Fruit fly (Drosophila melanogaster) whole organism, embryonic: ENCODE results near the gene Mettl4.
A peak's percentile ranks its signal among the peaks of the same experiment; 100 is the strongest.

Experiments used
- CG10147 ChIP-seq: fragments of 200-800 bp; sonication (Bioruptor generic); optimal IDR thresholded peaks from 2 replicates; lab custom pipeline; 2019; ENCODE audit warnings: missing biosample characterization, mild to moderate bottlenecking, missing genetic modification characterization, moderate library complexity
- CG10321 ChIP-seq: fragments of 200-800 bp; sonication (Bioruptor generic); IDR thresholded peaks from 2 replicates; pipeline ENCODE4 v1.3.6; 2022; ENCODE audit warnings: missing biosample characterization, missing genetic modification characterization
- CG10565 ChIP-seq: fragments of 200-800 bp; sonication (Bioruptor generic); optimal IDR thresholded peaks from 3 replicates; lab custom pipeline; 2016; ENCODE audit warnings: missing biosample characterization, mild to moderate bottlenecking, missing genetic modification characterization
- CG10979 ChIP-seq: fragments of 200-800 bp; sonication (Bioruptor generic); optimal IDR thresholded peaks from 2 replicates; lab custom pipeline; 2018; ENCODE audit warnings: missing biosample characterization, mild to moderate bottlenecking, missing genetic modification characterization, moderate library complexity
- CG13424 ChIP-seq: fragments of 200-800 bp; sonication (Bioruptor generic); optimal IDR thresholded peaks from 2 replicates; lab custom pipeline; 2019; ENCODE audit warnings: missing biosample characterization, mild to moderate bottlenecking, missing genetic modification characterization, moderate library complexity
- CG14014 ChIP-seq: fragments of 200-800 bp; sonication (Bioruptor generic); IDR thresholded peaks from 2 replicates; pipeline ENCODE4 v1.3.6; 2022; ENCODE audit warnings: missing biosample characterization, missing genetic modification characterization
- CG14860 ChIP-seq: fragments of 200-800 bp; sonication (Bioruptor generic); IDR thresholded peaks from 3 replicates; pipeline ENCODE4 v1.3.6; 2022; ENCODE audit warnings: missing biosample characterization, missing genetic modification characterization; ENCODE audit not compliant: partially characterized antibody
- CG17361 ChIP-seq: fragments of 200-800 bp; sonication (Bioruptor generic); IDR thresholded peaks from 3 replicates; pipeline ENCODE4 v1.3.6; 2022; ENCODE audit warnings: missing biosample characterization, missing genetic modification characterization
- CG17612 ChIP-seq: fragments of 200-800 bp; sonication (Bioruptor generic); IDR thresholded peaks from 2 replicates; pipeline ENCODE4 v1.3.6; 2022; ENCODE audit warnings: missing biosample characterization, missing genetic modification characterization
- CG2202 ChIP-seq: fragments of 200-800 bp; sonication (Bioruptor generic); optimal IDR thresholded peaks from 2 replicates; lab custom pipeline; 2018; ENCODE audit warnings: missing biosample characterization, mild to moderate bottlenecking, missing genetic modification characterization
- CG2712 ChIP-seq: fragments of 200-800 bp; optimal IDR thresholded peaks from 3 replicates; lab custom pipeline; 2019; ENCODE audit warnings: missing biosample characterization, mild to moderate bottlenecking, missing genetic modification characterization, moderate library complexity
- CG30403 ChIP-seq: fragments of 200-800 bp; sonication (Bioruptor generic); optimal IDR thresholded peaks from 3 replicates; lab custom pipeline; 2016; ENCODE audit warnings: missing biosample characterization, missing genetic modification characterization
- CG30431 ChIP-seq: fragments of 200-800 bp; sonication (Bioruptor generic); optimal IDR thresholded peaks from 2 replicates; lab custom pipeline; 2017; ENCODE audit warnings: missing biosample characterization, missing genetic modification characterization
- CG32532 ChIP-seq: fragments of 200-800 bp; sonication (Bioruptor generic); IDR thresholded peaks from 2 replicates; pipeline ENCODE4 v1.3.6; 2022; ENCODE audit warnings: missing biosample characterization, missing genetic modification characterization
- CG4360 ChIP-seq: fragments of 200-800 bp; sonication (Bioruptor generic); IDR thresholded peaks from 2 replicates; pipeline ENCODE4 v1.3.6; 2022; ENCODE audit warnings: missing biosample characterization, missing genetic modification characterization
- CG8290 ChIP-seq, 3 experiments: fragments of 200-800 bp; sonication (Bioruptor generic); optimal IDR thresholded peaks; 2 replicates each; lab custom pipeline; 2016 to 2019; ENCODE audit warnings: missing biosample characterization in 3 of 3, missing genetic modification characterization in 3 of 3, mild to moderate bottlenecking in 2 of 3, moderate library complexity in 1 of 3
- CG9215 ChIP-seq: fragments of 200-800 bp; sonication (Bioruptor generic); IDR thresholded peaks from 2 replicates; pipeline ENCODE4 v1.3.6; 2022; ENCODE audit warnings: missing biosample characterization, missing genetic modification characterization
- D ChIP-seq, 2 experiments: fragments of 200-800 bp in 1 of 2; fragments of >200 bp in 1 of 2; sonication (Bioruptor generic) in 1 of 2; optimal IDR thresholded peaks; 2 replicates in 1 of 2; 3 replicates in 1 of 2; lab custom pipeline; 2017; ENCODE audit warnings: mild to moderate bottlenecking in 1 of 2, missing biosample characterization in 1 of 2, missing genetic modification characterization in 1 of 2, missing genetic modification reagents in 1 of 2
- HLH54F ChIP-seq: fragments of 200-800 bp; sonication (Bioruptor generic); optimal IDR thresholded peaks from 3 replicates; lab custom pipeline; 2016; ENCODE audit warnings: missing biosample characterization, missing genetic modification characterization
- Hr39 ChIP-seq: fragments of >200 bp; optimal IDR thresholded peaks from 2 replicates; lab custom pipeline; 2017
- Hsf ChIP-seq: fragments of 200-800 bp; sonication (Bioruptor generic); optimal IDR thresholded peaks from 3 replicates; lab custom pipeline; 2016; ENCODE audit warnings: missing biosample characterization, missing genetic modification characterization
- Jarid2 ChIP-seq: fragments of 200-800 bp; sonication (Bioruptor generic); optimal IDR thresholded peaks from 3 replicates; lab custom pipeline; 2017; ENCODE audit warnings: mild to moderate bottlenecking, missing biosample characterization, missing genetic modification reagents, missing genetic modification characterization
- Oaz ChIP-seq: fragments of 200-800 bp; sonication (Bioruptor generic); IDR thresholded peaks from 2 replicates; pipeline ENCODE4 v1.3.6; 2022; ENCODE audit warnings: missing biosample characterization, missing genetic modification characterization
- Rx ChIP-seq: fragments of 200-800 bp; sonication (Bioruptor generic); IDR thresholded peaks from 2 replicates; pipeline ENCODE4 v1.3.6; 2022; ENCODE audit warnings: missing biosample characterization, missing genetic modification characterization
- Side ChIP-seq: fragments of 200-800 bp; sonication (Bioruptor generic); optimal IDR thresholded peaks from 2 replicates; lab custom pipeline; 2016; ENCODE audit warnings: missing biosample characterization, missing genetic modification characterization
- Sox102F ChIP-seq: fragments of 200-800 bp; sonication (Bioruptor generic); optimal IDR thresholded peaks from 2 replicates; lab custom pipeline; 2018; ENCODE audit warnings: missing biosample characterization, mild to moderate bottlenecking, missing genetic modification characterization, moderate library complexity
- Spps ChIP-seq: fragments of 200-800 bp; sonication (Bioruptor generic); optimal IDR thresholded peaks from 2 replicates; lab custom pipeline; 2018; ENCODE audit warnings: missing biosample characterization, mild to moderate bottlenecking, missing genetic modification characterization
- Trl ChIP-seq, 3 experiments: fragments of >200 bp in 2 of 3; fragments of 200-800 bp in 1 of 3; sonication (Bioruptor generic) in 1 of 3; optimal IDR thresholded peaks; 2 replicates in 1 of 3; 3 replicates in 2 of 3; lab custom pipeline; 2016 to 2017; ENCODE audit warnings: missing biosample characterization in 1 of 3, missing genetic modification characterization in 1 of 3
- Usf ChIP-seq: fragments of 200-800 bp; sonication (Bioruptor generic); optimal IDR thresholded peaks from 2 replicates; lab custom pipeline; 2017; ENCODE audit warnings: missing genotype, missing biosample characterization, missing genetic modification characterization
- ap ChIP-seq: fragments of 200-800 bp; sonication (Bioruptor generic); IDR thresholded peaks from 2 replicates; pipeline ENCODE4 v1.3.6; 2022; ENCODE audit warnings: missing biosample characterization, missing genetic modification characterization
- ara ChIP-seq: fragments of 200-800 bp; sonication (Bioruptor generic); IDR thresholded peaks from 2 replicates; pipeline ENCODE4 v1.3.6; 2022; ENCODE audit warnings: missing biosample characterization, missing genetic modification characterization
- bbx ChIP-seq: fragments of 200-800 bp; sonication (Bioruptor generic); IDR thresholded peaks from 2 replicates; pipeline ENCODE4 v1.3.6; 2022; ENCODE audit warnings: missing biosample characterization, missing genetic modification characterization; ENCODE audit not compliant: partially characterized antibody
- cas ChIP-seq: fragments of 200-800 bp; sonication (Bioruptor generic); IDR thresholded peaks from 2 replicates; pipeline ENCODE4 v1.3.6; 2022; ENCODE audit warnings: missing biosample characterization, missing genetic modification characterization
- cato ChIP-seq: fragments of 200-800 bp; sonication (Bioruptor generic); optimal IDR thresholded peaks from 2 replicates; lab custom pipeline; 2016; ENCODE audit warnings: missing biosample characterization, missing genetic modification characterization, borderline replicate concordance
- danr ChIP-seq: fragments of 200-800 bp; sonication (Bioruptor generic); IDR thresholded peaks from 2 replicates; pipeline ENCODE4 v1.3.6; 2022; ENCODE audit warnings: missing biosample characterization, missing genetic modification characterization
- fu2 ChIP-seq: fragments of 200-800 bp; sonication (Bioruptor generic); optimal IDR thresholded peaks from 2 replicates; lab custom pipeline; 2016; ENCODE audit warnings: missing biosample characterization, missing genetic modification characterization
- gem ChIP-seq: fragments of 200-800 bp; sonication (Bioruptor generic); optimal IDR thresholded peaks from 2 replicates; lab custom pipeline; 2019; ENCODE audit warnings: missing biosample characterization, mild to moderate bottlenecking, missing genetic modification characterization, moderate library complexity
- inv ChIP-seq: fragments of 200-800 bp; sonication (Bioruptor generic); IDR thresholded peaks from 2 replicates; pipeline ENCODE4 v1.3.6; 2022; ENCODE audit warnings: missing biosample characterization, missing genetic modification characterization; ENCODE audit not compliant: partially characterized antibody
- knrl ChIP-seq: fragments of 200-800 bp; sonication (Bioruptor generic); IDR thresholded peaks from 3 replicates; pipeline ENCODE4 v1.3.6; 2022; ENCODE audit warnings: missing biosample characterization, missing genetic modification characterization; ENCODE audit not compliant: partially characterized antibody
- lmd ChIP-seq: fragments of 200-800 bp; sonication (Bioruptor generic); IDR thresholded peaks from 2 replicates; pipeline ENCODE4 v1.3.6; 2022; ENCODE audit warnings: missing biosample characterization, missing genetic modification characterization
- lola ChIP-seq, 3 experiments: fragments of >200 bp in 2 of 3; fragments of 200-800 bp in 1 of 3; sonication (Bioruptor generic) in 1 of 3; optimal IDR thresholded peaks; 2 replicates each; lab custom pipeline; 2017 to 2019; ENCODE audit warnings: missing biosample characterization in 3 of 3, missing genetic modification characterization in 3 of 3, mild to moderate bottlenecking in 1 of 3, moderate library complexity in 1 of 3
- nau ChIP-seq: fragments of 200-800 bp; sonication (Bioruptor generic); optimal IDR thresholded peaks from 3 replicates; lab custom pipeline; 2017; ENCODE audit warnings: missing biosample characterization, mild to moderate bottlenecking, missing genetic modification characterization, missing genetic modification reagents
- nerfin-1 ChIP-seq: fragments of 200-800 bp; sonication (Bioruptor generic); optimal IDR thresholded peaks from 3 replicates; lab custom pipeline; 2019; ENCODE audit warnings: missing biosample characterization, mild to moderate bottlenecking, missing genetic modification characterization, moderate library complexity
- pnt ChIP-seq: fragments of 200-800 bp; sonication (Bioruptor generic); optimal IDR thresholded peaks from 3 replicates; lab custom pipeline; 2016; ENCODE audit warnings: missing biosample characterization, missing genetic modification characterization
- rib ChIP-seq: fragments of 200-800 bp; sonication (Bioruptor generic); IDR thresholded peaks from 2 replicates; pipeline ENCODE4 v1.3.6; 2022; ENCODE audit warnings: missing biosample characterization, missing genetic modification characterization
- row ChIP-seq: fragments of 200-800 bp; sonication (Bioruptor generic); IDR thresholded peaks from 3 replicates; pipeline ENCODE4 v1.3.6; 2022; ENCODE audit warnings: missing biosample characterization, missing genetic modification characterization
- stwl ChIP-seq: fragments of 200-800 bp; sonication (Bioruptor generic); optimal IDR thresholded peaks from 3 replicates; lab custom pipeline; 2018; ENCODE audit warnings: missing biosample characterization, mild to moderate bottlenecking, missing genetic modification characterization, moderate library complexity
- vnd ChIP-seq: fragments of 200-800 bp; sonication (Bioruptor generic); IDR thresholded peaks from 3 replicates; pipeline ENCODE4 v1.3.6; 2022; ENCODE audit warnings: missing biosample characterization, missing genetic modification characterization; ENCODE audit not compliant: partially characterized antibody

The Mettl4 gene

DNA sequence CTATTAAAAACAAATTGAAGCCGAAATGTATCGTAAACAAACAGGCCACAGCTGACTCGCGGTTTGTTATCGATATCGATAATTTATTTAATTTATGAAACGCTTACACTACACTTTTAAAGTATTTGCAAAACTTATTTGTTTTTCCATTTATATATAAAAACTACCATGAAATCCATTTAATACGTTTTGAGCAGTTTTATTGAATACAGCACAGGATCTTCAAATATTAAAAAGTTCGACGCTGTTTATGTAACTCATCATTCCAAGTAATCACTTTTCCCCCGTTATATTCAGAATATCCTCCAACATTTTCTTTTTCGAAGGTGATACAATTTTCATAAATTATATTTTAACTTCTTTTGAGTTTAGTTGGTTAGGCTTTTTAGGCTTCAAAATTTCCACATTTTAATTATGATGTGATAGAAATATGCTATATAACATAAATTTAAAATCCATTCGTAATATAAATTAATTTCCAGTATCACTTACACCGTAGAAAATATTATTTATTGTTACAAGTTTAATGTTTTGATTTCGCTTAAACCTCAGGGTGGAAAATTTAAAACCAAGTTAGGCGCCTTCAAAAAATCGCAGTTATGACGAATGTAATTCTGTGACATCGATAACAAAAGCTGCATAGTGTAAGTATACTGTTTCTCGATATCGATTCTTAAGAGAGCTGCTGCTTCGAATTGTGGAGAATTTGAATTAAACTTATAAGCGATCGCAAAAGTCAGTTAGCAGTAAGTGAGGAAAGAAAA lies 3.8 kb downstream of the Mettl4 start, which contains the start of the genes CG10324 and CCT3 (continued):
- peak; percentile 45 for TF ChIP-seq pnt
- TF ChIP-seq CG10979: peak; percentile 57
- TF ChIP-seq danr (GFP tag; lab: Robert Waterston, UW): no peak
- TF ChIP-seq CG14860 (GFP tag; lab: Robert Waterston, UW): peak; percentile 68
- TF ChIP-seq Spps (tag; lab: Kevin White, UChicago): no peak
- no peak; the same call in 1 of the 2 replicates for TF ChIP-seq Rx (GFP tag; lab: Robert Waterston, UW)
- no peak for TF ChIP-seq ara (GFP tag; lab: Robert Waterston, UW)
- no peak for TF ChIP-seq CG10565 (GFP tag; lab: Kevin White, UChicago)
- peak; percentile 9 for TF ChIP-seq Usf (GFP tag; lab: Kevin White, UChicago)
- peak; percentile 85 for TF ChIP-seq gem (tag; lab: Kevin White, UChicago)
- TF ChIP-seq CG30431 (GFP tag; lab: Kevin White, UChicago): no peak
- peak in 2 of 3 experiments; percentile 74 to 89 for TF ChIP-seq lola (GFP tag; optimal IDR thresholded peaks at IDR 0.05; lab: Kevin White, UChicago)
- no peak for TF ChIP-seq Trl (optimal IDR thresholded peaks at IDR 0.05; lab: Kevin White, UChicago)
- peak; percentile 28 for TF ChIP-seq Trl (GFP tag; optimal IDR thresholded peaks at IDR 0.05; lab: Kevin White, UChicago)
- peak; percentile 55 for TF ChIP-seq row (GFP tag; lab: Robert Waterston, UW)
- TF ChIP-seq vnd (GFP tag; lab: Robert Waterston, UW): peak; percentile 77
- peak; percentile 24; the same call in 1 of the 2 replicates for TF ChIP-seq CG9215 (GFP tag; lab: Robert Waterston, UW)
- peak; percentile 68 for TF ChIP-seq knrl
- peak; percentile 60 for TF ChIP-seq nerfin-1 (tag; lab: Kevin White, UChicago)
- TF ChIP-seq CG13424 (tag; lab: Kevin White, UChicago): peak; percentile 81
- peak; percentile 71 for TF ChIP-seq CG2712 (tag; lab: Kevin White, UChicago)
- no peak for TF ChIP-seq cas (GFP tag; lab: Robert Waterston, UW)
- no peak for TF ChIP-seq Sox102F (GFP tag; lab: Kevin White, UChicago)
- peak; percentile 55 for TF ChIP-seq lmd (GFP tag; lab: Robert Waterston, UW)
- no peak for TF ChIP-seq Oaz
- TF ChIP-seq CG4360 (GFP tag; lab: Robert Waterston, UW): no peak
- peak; percentile 46 for TF ChIP-seq CG10147 (GFP tag; lab: Kevin White, UChicago)
- TF ChIP-seq Hsf (GFP tag; lab: Kevin White, UChicago): peak; percentile 66
- peak; percentile 34 for TF ChIP-seq stwl (tag; lab: Kevin White, UChicago)
- peak; percentile 44 for TF ChIP-seq cato (GFP tag; lab: Kevin White, UChicago)
- no peak for TF ChIP-seq CG10321 (GFP tag; lab: Robert Waterston, UW)
- TF ChIP-seq rib (GFP tag; lab: Robert Waterston, UW): no peak
- peak; percentile 67 for TF ChIP-seq CG14014
- TF ChIP-seq CG2202 (tag; lab: Kevin White, UChicago): peak; percentile 15
- TF ChIP-seq fu2: peak; percentile 39
- no peak for TF ChIP-seq nau (GFP tag; lab: Kevin White, UChicago)
- peak; percentile 11 for TF ChIP-seq Side (GFP tag; lab: Kevin White, UChicago)
- TF ChIP-seq D (optimal IDR thresholded peaks at IDR 0.05; lab: Kevin White, UChicago): no peak
- no peak for TF ChIP-seq D (GFP tag; optimal IDR thresholded peaks at IDR 0.05; lab: Kevin White, UChicago)
- no peak for TF ChIP-seq Jarid2
- peak; percentile 74 for TF ChIP-seq CG32532
- TF ChIP-seq ap (GFP tag; lab: Robert Waterston, UW): peak; percentile 58
- TF ChIP-seq CG17361 (GFP tag; lab: Robert Waterston, UW): peak; percentile 87
- TF ChIP-seq CG8290 (GFP tag; optimal IDR thresholded peaks at IDR 0.05; lab: Kevin White, UChicago): no peak
- no peak for TF ChIP-seq CG8290 (tag; optimal IDR thresholded peaks at IDR 0.05; lab: Kevin White, UChicago)
- TF ChIP-seq HLH54F (GFP tag; lab: Kevin White, UChicago): peak; percentile 46
- TF ChIP-seq CG30403 (GFP tag; lab: Kevin White, UChicago): peak; percentile 80
- peak; percentile 76 for TF ChIP-seq bbx (GFP tag; lab: Robert Waterston, UW)
- no peak for TF ChIP-seq Hr39 (lab: Kevin White, UChicago)
- TF ChIP-seq CG17612 (GFP tag; lab: Robert Waterston, UW): no peak
- TF ChIP-seq inv (GFP tag; lab: Robert Waterston, UW): peak; percentile 56
